Fruit fly (Drosophila melanogaster): ENCODE measurements around the gene cyst.

cyst gene

DNA sequence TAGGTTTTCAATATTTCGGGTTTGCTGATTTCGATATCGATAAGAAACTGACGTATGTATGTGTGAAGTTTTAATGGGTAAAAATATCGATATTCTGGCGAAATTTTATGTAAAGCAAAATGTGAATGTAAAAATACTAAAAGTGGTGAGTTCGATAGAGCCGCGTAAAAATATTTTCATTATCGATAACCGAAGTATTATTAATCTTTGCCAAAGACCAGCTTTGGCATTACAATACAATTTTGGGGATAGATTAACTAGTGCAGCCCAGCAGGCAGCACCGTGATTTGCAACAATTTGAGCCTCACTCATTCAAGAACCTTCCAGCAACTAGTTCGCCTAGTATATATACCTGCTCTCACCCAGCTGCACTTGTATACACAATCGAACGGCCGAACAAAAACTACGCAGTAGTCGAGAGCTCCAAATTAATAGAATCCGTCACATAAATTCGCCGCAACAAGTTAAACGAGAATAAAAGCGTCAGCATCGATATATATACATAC lies 33.8 kb upstream of the cyst start:
- TF ChIP-seq Eip93F (GFP tag; optimal IDR thresholded peaks at IDR 0.05) (no peak), CG6276 (GFP tag; optimal IDR thresholded peaks at IDR 0.05) (no peak), esn (GFP tag; optimal IDR thresholded peaks at IDR 0.05) (peak; percentile 4), achi (GFP tag; optimal IDR thresholded peaks at IDR 0.05) (no peak), topi (GFP tag; optimal IDR thresholded peaks at IDR 0.05) (no peak), svp (GFP tag) (peak; percentile 57), CG10631 (GFP tag; optimal IDR thresholded peaks at IDR 0.05) (no peak), CG6792 (GFP tag; optimal IDR thresholded peaks at IDR 0.05) (no peak), Gug (GFP tag; IDR thresholded peaks at IDR 0.05) (no peak), CG34406 (GFP tag; optimal IDR thresholded peaks at IDR 0.05) (no peak), dsx (GFP tag; optimal IDR thresholded peaks at IDR 0.05; ENCODE audit: poor library complexity, severe bottlenecking) (peak; percentile 34), ss (GFP tag; optimal IDR thresholded peaks at IDR 0.05) (no peak), Ets96B (tag; optimal IDR thresholded peaks at IDR 0.05) (no peak), CG6808 (GFP tag; optimal IDR thresholded peaks at IDR 0.05) (no peak), Eip78C (GFP tag) (peak; percentile 37), CG9139 (GFP tag; optimal IDR thresholded peaks at IDR 0.05) (no peak), CG11294 (GFP tag; IDR thresholded peaks at IDR 0.05) (no peak), Met (GFP tag; optimal IDR thresholded peaks at IDR 0.05) (no peak), CG16779 (tag; optimal IDR thresholded peaks at IDR 0.05) (no peak), Lpt (GFP tag; optimal IDR thresholded peaks at IDR 0.05) (no peak), Hr38 (GFP tag; optimal IDR thresholded peaks at IDR 0.05) (no peak), CG1621 (tag; optimal IDR thresholded peaks at IDR 0.05) (no peak), spab (GFP tag; optimal IDR thresholded peaks at IDR 0.05) (no peak)

- TF ChIP-seq OdsH (GFP tag; optimal IDR thresholded peaks at IDR 0.05) (no peak), CG32006 (GFP tag; optimal IDR thresholded peaks at IDR 0.05) (no peak), Eip78C (GFP tag) (no peak), fd59A (GFP tag; optimal IDR thresholded peaks at IDR 0.05) (no peak)
Observed at dm6 chr2L:19540307-19540706, 31.7 kb upstream of the cyst start, which contains the start of gene CG13081. CG13081 (plus strand) TSS chr2L:19540607.

- TF ChIP-seq CG31627 (GFP tag; optimal IDR thresholded peaks at IDR 0.05) (peak; percentile 96), CG8319 (GFP tag; optimal IDR thresholded peaks at IDR 0.05) (peak; percentile 84), Sox15 (GFP tag; optimal IDR thresholded peaks at IDR 0.05) (peak; percentile 76), CG8119 (GFP tag; IDR thresholded peaks at IDR 0.05) (peak; percentile 91), CG6276 (GFP tag; optimal IDR thresholded peaks at IDR 0.05) (peak; percentile 87), eg (GFP tag; IDR thresholded peaks at IDR 0.05) (peak; percentile 72), topi (GFP tag; optimal IDR thresholded peaks at IDR 0.05) (peak; percentile 96), Hr4 (GFP tag; optimal IDR thresholded peaks at IDR 0.05) (peak; percentile 80), CG6854 (GFP tag; optimal IDR thresholded peaks at IDR 0.05) (peak; percentile 90), Sox102F (GFP tag; optimal IDR thresholded peaks at IDR 0.05) (peak; percentile 95), fd85E (GFP tag; optimal IDR thresholded peaks at IDR 0.05) (peak; percentile 62), Hr39 (GFP tag; optimal IDR thresholded peaks at IDR 0.05) (peak; percentile 96), Eip75B (GFP tag; optimal IDR thresholded peaks at IDR 0.05) (peak; percentile 93), acj6 (GFP tag; optimal IDR thresholded peaks at IDR 0.05) (peak; percentile 93), salr (GFP tag; optimal IDR thresholded peaks at IDR 0.05) (peak; percentile 24 to 89), CG1621 (tag; optimal IDR thresholded peaks at IDR 0.05) (peak; percentile 39), esn (GFP tag; optimal IDR thresholded peaks at IDR 0.05) (peak; percentile 97), CG10631 (GFP tag; optimal IDR thresholded peaks at IDR 0.05) (peak; percentile 87), dac (GFP tag; optimal IDR thresholded peaks at IDR 0.05) (peak; percentile 81), Lpt (GFP tag; optimal IDR thresholded peaks at IDR 0.05) (peak; percentile 88), CG32006 (GFP tag; optimal IDR thresholded peaks at IDR 0.05) (peak; percentile 95), CG10669 (GFP tag; optimal IDR thresholded peaks at IDR 0.05) (peak; percentile 74), CG34406 (GFP tag; optimal IDR thresholded peaks at IDR 0.05) (peak; percentile 91), vri (GFP tag; optimal IDR thresholded peaks at IDR 0.05) (peak; percentile 83), Ets96B (tag; optimal IDR thresholded peaks at IDR 0.05) (peak; percentile 76), spab (GFP tag; optimal IDR thresholded peaks at IDR 0.05) (peak; percentile 63), ss (GFP tag; optimal IDR thresholded peaks at IDR 0.05) (peak; percentile 50 to 74), CG16779 (tag; optimal IDR thresholded peaks at IDR 0.05) (peak; percentile 66), CG6808 (GFP tag; optimal IDR thresholded peaks at IDR 0.05) (peak; percentile 77), fkh (GFP tag; optimal IDR thresholded peaks at IDR 0.05) (no peak), Ets21C (GFP tag; optimal IDR thresholded peaks at IDR 0.05) (peak; percentile 94), Eip78C (GFP tag) (peak; percentile 96), CG7368 (GFP tag; optimal IDR thresholded peaks at IDR 0.05) (peak; percentile 67)
Observed at dm6 chr2L:19537779-19538456, 29.4 kb upstream of the cyst start, which contains the start of gene CG13082. CG13082 (plus strand) TSS chr2L:19538425.

Data from whole organism, prepupa.